Worm (Caenorhabditis elegans) whole organism, mixed stage, embryonic: ENCODE data around the gene egl-47.

Experiments
- M03D4.4 ChIP-seq: sonication (generic microtip); optimal IDR thresholded peaks from 2 replicates; lab custom pipeline; 2017; ENCODE audit warnings: mild to moderate bottlenecking, missing genetic modification characterization, missing compliant biosample characterization
- bed-3 ChIP-seq: fragments of 200-800 bp; sonication (Bioruptor generic); optimal IDR thresholded peaks from 3 replicates; lab custom pipeline; 2018; ENCODE audit warnings: mild to moderate bottlenecking, missing genetic modification characterization, moderate library complexity, missing compliant biosample characterization
- blmp-1 ChIP-seq: fragments of 150-350 bp; optimal IDR thresholded peaks from 2 replicates; lab custom pipeline; 2014; ENCODE audit warnings: missing biosample characterization, missing genetic modification characterization
- ceh-39 ChIP-seq: fragments of 150-350 bp; optimal IDR thresholded peaks from 2 replicates; lab custom pipeline; 2014; ENCODE audit warnings: missing biosample characterization, missing genetic modification characterization
- ceh-83 ChIP-seq: fragments of 200-800 bp; sonication (Bioruptor generic); optimal IDR thresholded peaks from 2 replicates; lab custom pipeline; 2018; ENCODE audit warnings: mild to moderate bottlenecking, missing genetic modification characterization, missing compliant biosample characterization
- ces-1 ChIP-seq: fragments of 150-350 bp; optimal IDR thresholded peaks from 2 replicates; lab custom pipeline; 2014; ENCODE audit warnings: missing biosample characterization, missing genetic modification reagents, missing genetic modification characterization
- cnd-1 ChIP-seq: fragments of 200-800 bp; sonication (Bioruptor generic); optimal IDR thresholded peaks from 2 replicates; lab custom pipeline; 2018; ENCODE audit warnings: mild to moderate bottlenecking, missing genetic modification characterization, missing compliant biosample characterization
- drap-1 ChIP-seq: fragments of 200-800 bp; sonication (Bioruptor generic); optimal IDR thresholded peaks from 3 replicates; lab custom pipeline; 2018; ENCODE audit warnings: mild to moderate bottlenecking, missing genetic modification characterization, missing compliant biosample characterization
- elt-1 ChIP-seq: sonication (generic microtip); optimal IDR thresholded peaks from 2 replicates; lab custom pipeline; 2017; ENCODE audit warnings: missing genetic modification characterization, mild to moderate bottlenecking, missing compliant biosample characterization, antibody characterized with exemption, moderate library complexity, borderline replicate concordance; ENCODE audit not compliant: insufficient read depth
- elt-3 ChIP-seq: fragments of 150-350 bp; optimal IDR thresholded peaks from 2 replicates; lab custom pipeline; 2014; ENCODE audit warnings: missing biosample characterization, missing genetic modification characterization
- flh-1 ChIP-seq: fragments of 200-800 bp; sonication (Bioruptor generic); optimal IDR thresholded peaks from 2 replicates; lab custom pipeline; 2018; ENCODE audit warnings: mild to moderate bottlenecking, missing genetic modification characterization, moderate library complexity, missing compliant biosample characterization
- ham-2 ChIP-seq: fragments of 200-800 bp; sonication (Bioruptor generic); optimal IDR thresholded peaks from 2 replicates; lab custom pipeline; 2018; ENCODE audit warnings: mild to moderate bottlenecking, missing genetic modification characterization, missing compliant biosample characterization
- hlh-1 ChIP-seq: fragments of 150-350 bp; optimal IDR thresholded peaks from 2 replicates; lab custom pipeline; 2014; ENCODE audit warnings: missing biosample characterization, missing genetic modification reagents, missing genetic modification characterization
- lin-13 ChIP-seq: fragments of 150-350 bp; optimal IDR thresholded peaks from 2 replicates; lab custom pipeline; 2014; ENCODE audit warnings: missing biosample characterization, missing genetic modification characterization
- lin-32 ChIP-seq: fragments of 200-800 bp; sonication (Bioruptor generic); optimal IDR thresholded peaks from 2 replicates; lab custom pipeline; 2018; ENCODE audit warnings: mild to moderate bottlenecking, missing genetic modification characterization, missing compliant biosample characterization
- lsy-2 ChIP-seq: fragments of 150-350 bp; optimal IDR thresholded peaks from 2 replicates; lab custom pipeline; 2014; ENCODE audit warnings: missing biosample characterization, missing genetic modification characterization
- mab-5 ChIP-seq: fragments of 150-350 bp; optimal IDR thresholded peaks from 2 replicates; lab custom pipeline; 2014; ENCODE audit warnings: missing biosample characterization, missing genetic modification characterization
- mep-1 ChIP-seq: fragments of 150-350 bp; optimal IDR thresholded peaks from 2 replicates; lab custom pipeline; 2017; ENCODE audit warnings: missing biosample characterization, missing genetic modification reagents, missing genetic modification characterization, inconsistent platforms
- mls-2 ChIP-seq: sonication (generic microtip); optimal IDR thresholded peaks from 2 replicates; lab custom pipeline; 2016; ENCODE audit warnings: mild to moderate bottlenecking, missing genetic modification characterization, moderate library complexity, missing compliant biosample characterization
- nhr-2 ChIP-seq: fragments of 150-350 bp; optimal IDR thresholded peaks from 2 replicates; lab custom pipeline; 2014; ENCODE audit warnings: missing biosample characterization, missing genetic modification characterization
- nhr-237 ChIP-seq: fragments of 150-350 bp; optimal IDR thresholded peaks from 2 replicates; lab custom pipeline; 2014; ENCODE audit warnings: missing biosample characterization, missing genetic modification characterization
- nhr-28 ChIP-seq: fragments of 150-350 bp; optimal IDR thresholded peaks from 2 replicates; lab custom pipeline; 2014; ENCODE audit warnings: missing biosample characterization, missing genetic modification characterization
- nhr-76 ChIP-seq: sonication (generic microtip); optimal IDR thresholded peaks from 2 replicates; lab custom pipeline; 2017; ENCODE audit warnings: missing biosample characterization, missing genetic modification characterization
- pha-4 ChIP-seq: fragments of 150-350 bp; optimal IDR thresholded peaks from 2 replicates; lab custom pipeline; 2018; ENCODE audit warnings: missing biosample characterization, missing genetic modification reagents, missing genetic modification characterization
- sem-2 ChIP-seq: fragments of 200-800 bp; sonication (Bioruptor generic); optimal IDR thresholded peaks from 2 replicates; lab custom pipeline; 2018; ENCODE audit warnings: mild to moderate bottlenecking, missing genetic modification characterization, missing compliant biosample characterization
- snpc-4 ChIP-seq: fragments of 150-350 bp; optimal IDR thresholded peaks from 2 replicates; lab custom pipeline; 2014; ENCODE audit warnings: missing biosample characterization, missing genetic modification characterization
- tbx-8 ChIP-seq: fragments of 200-800 bp; sonication (Bioruptor generic); optimal IDR thresholded peaks from 2 replicates; lab custom pipeline; 2018; ENCODE audit warnings: mild to moderate bottlenecking, missing genetic modification characterization, moderate library complexity, missing compliant biosample characterization
- unc-120 ChIP-seq: sonication (generic microtip); optimal IDR thresholded peaks from 2 replicates; lab custom pipeline; 2017; ENCODE audit warnings: missing genetic modification characterization, missing compliant biosample characterization; ENCODE audit not compliant: poor library complexity, severe bottlenecking
- unc-39 ChIP-seq: fragments of 150-350 bp; optimal IDR thresholded peaks from 2 replicates; lab custom pipeline; 2014; ENCODE audit warnings: missing biosample characterization, missing genetic modification characterization
- unc-62 ChIP-seq: fragments of 150-350 bp; optimal IDR thresholded peaks from 2 replicates; lab custom pipeline; 2014; ENCODE audit warnings: missing biosample characterization, missing genetic modification reagents, missing genetic modification characterization
- zip-8 ChIP-seq: fragments of 150-350 bp; optimal IDR thresholded peaks from 2 replicates; lab custom pipeline; 2014; ENCODE audit warnings: missing biosample characterization, missing genetic modification characterization
- ztf-11 ChIP-seq: fragments of 150-350 bp; optimal IDR thresholded peaks from 2 replicates; lab custom pipeline; 2014; ENCODE audit warnings: missing biosample characterization, missing genetic modification characterization

The egl-47 gene

ce11 chrV:9899278-9899677, at the start of gene egl-47:
Gene egl-47, plus strand, starts transcription at chrV:9899578.
- no peak for TF ChIP-seq elt-1 (tag; lab: Kevin White, UChicago)
- TF ChIP-seq unc-120 (tag; lab: Kevin White, UChicago) = no peak
- TF ChIP-seq drap-1 = no peak
- TF ChIP-seq cnd-1 (tag; lab: Kevin White, UChicago) = no peak
- TF ChIP-seq, all 35 proteins: peak for 0

DNA sequence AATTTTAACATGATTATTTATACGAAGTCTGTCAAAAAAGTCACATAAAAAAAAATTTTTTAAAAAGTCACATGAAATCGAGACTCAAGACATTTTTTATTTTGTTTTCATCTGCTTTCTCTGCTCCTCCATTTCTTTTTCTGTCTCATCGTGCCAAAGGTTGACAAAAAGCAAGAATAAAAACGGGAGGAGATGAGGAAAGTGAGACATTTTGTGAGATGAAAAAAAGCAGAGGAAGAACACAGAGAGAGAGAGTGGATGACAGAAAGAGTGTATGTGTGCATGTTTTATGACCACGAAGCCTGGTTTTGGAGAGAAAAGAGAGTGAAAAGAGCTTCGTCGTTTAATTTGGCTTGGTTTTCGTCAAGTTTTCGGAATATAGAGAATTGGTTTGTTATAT, 45.6 kb upstream of the egl-47 start:
- TF ChIP-seq nhr-2 (tag; lab: Kevin White, UChicago) = no peak
- TF ChIP-seq flh-1 (GFP tag; lab: Kevin White, UChicago) = no peak
- TF ChIP-seq blmp-1 = no peak
- no peak for TF ChIP-seq lin-13
- no peak for TF ChIP-seq mab-5 (tag; lab: Kevin White, UChicago)
- no peak for TF ChIP-seq unc-62
- TF ChIP-seq nhr-76 (tag; lab: Kevin White, UChicago) = no peak
- no peak for TF ChIP-seq mls-2 (tag; lab: Kevin White, UChicago)
- TF ChIP-seq ztf-11 (tag; lab: Kevin White, UChicago) = no peak
- TF ChIP-seq bed-3 (GFP tag; lab: Kevin White, UChicago) = no peak
- TF ChIP-seq hlh-1 = no peak
- no peak for TF ChIP-seq ceh-39 (tag; lab: Kevin White, UChicago)
- no peak for TF ChIP-seq ceh-83 (GFP tag; lab: Kevin White, UChicago)
- no peak for TF ChIP-seq sem-2
- TF ChIP-seq snpc-4 = no peak

ce11 chrV:9855920-9856852, 43.2 kb upstream of the egl-47 start:
- no peak for TF ChIP-seq ceh-83 (GFP tag; lab: Kevin White, UChicago)
- TF ChIP-seq tbx-8 (GFP tag; lab: Kevin White, UChicago) = no peak
- TF ChIP-seq mep-1 (tag; lab: Kevin White, UChicago) = peak; percentile 2
- peak; percentile 26 for TF ChIP-seq ces-1 (GFP tag; lab: Kevin White, UChicago)
- TF ChIP-seq mls-2 (tag; lab: Kevin White, UChicago) = peak; percentile 12
- TF ChIP-seq unc-39 (tag; lab: Kevin White, UChicago) = no peak
- no peak for TF ChIP-seq lin-32
- peak; percentile 19 for TF ChIP-seq M03D4.4 (tag; lab: Kevin White, UChicago)
- TF ChIP-seq elt-3 (tag; lab: Kevin White, UChicago) = no peak
- TF ChIP-seq ceh-39 (tag; lab: Kevin White, UChicago) = peak; percentile 49
- peak; percentile 19 for TF ChIP-seq lsy-2 (tag; lab: Kevin White, UChicago)
- TF ChIP-seq, all 35 proteins: peak for 6

DNA sequence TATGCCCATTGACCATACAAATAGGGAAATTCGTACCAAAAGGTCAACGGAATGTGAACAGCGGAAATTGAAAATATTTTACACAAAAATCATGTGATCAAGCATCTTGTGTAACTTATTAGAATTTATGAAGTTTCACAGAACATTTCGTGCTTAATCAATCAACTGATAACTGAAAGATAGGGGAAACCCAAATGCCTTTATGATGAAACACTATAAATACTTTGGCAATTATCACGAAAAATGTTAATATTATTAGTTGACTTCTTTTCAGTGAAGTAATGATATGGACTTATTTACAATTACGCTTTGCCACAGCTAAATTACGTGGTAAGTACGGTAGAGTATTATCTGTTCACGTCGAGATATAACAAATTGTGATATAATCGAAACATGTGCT, 42.4 kb upstream of the egl-47 start:
- TF ChIP-seq ham-2 (GFP tag; lab: Kevin White, UChicago) = no peak
- no peak for TF ChIP-seq mab-5 (tag; lab: Kevin White, UChicago)
- TF ChIP-seq ceh-83 (GFP tag; lab: Kevin White, UChicago) = no peak
- no peak for TF ChIP-seq mep-1 (tag; lab: Kevin White, UChicago)
- no peak for TF ChIP-seq nhr-2 (tag; lab: Kevin White, UChicago)
- no peak for TF ChIP-seq cnd-1 (tag; lab: Kevin White, UChicago)
- TF ChIP-seq mls-2 (tag; lab: Kevin White, UChicago) = no peak
- TF ChIP-seq nhr-28 (tag; lab: Kevin White, UChicago) = no peak

- TF ChIP-seq nhr-237 (tag; lab: Kevin White, UChicago) (no peak), bed-3 (GFP tag; lab: Kevin White, UChicago) (no peak), nhr-76 (tag; lab: Kevin White, UChicago) (no peak), lin-13 (no peak), tbx-8 (GFP tag; lab: Kevin White, UChicago) (no peak), lsy-2 (tag; lab: Kevin White, UChicago) (no peak), pha-4 (tag; lab: Kevin White, UChicago) (no peak), nhr-2 (tag; lab: Kevin White, UChicago) (no peak), zip-8 (tag; lab: Kevin White, UChicago) (no peak), snpc-4 (no peak), unc-120 (tag; lab: Kevin White, UChicago) (no peak), cnd-1 (tag; lab: Kevin White, UChicago) (no peak), mep-1 (tag; lab: Kevin White, UChicago) (no peak), mab-5 (tag; lab: Kevin White, UChicago) (no peak), unc-62 (no peak)
These were observed 39.5 kb upstream of the egl-47 start, which contains the start of gene lsy-12 for ce11 chrV:9859863-9860262. Gene lsy-12, minus strand, starts transcription at chrV:9859963.
